Worm (Caenorhabditis elegans) whole organism, L4 larva: ENCODE results near the gene best-24.

Experiments
- D1046.2 ChIP-seq: fragments of 200-800 bp; sonication (Bioruptor generic); IDR thresholded peaks from 2 replicates; pipeline ENCODE4 v1.3.6; 2022; ENCODE audit warnings: missing genetic modification characterization, missing compliant biosample characterization
- F10B5.3 ChIP-seq: sonication (generic microtip); optimal IDR thresholded peaks from 2 replicates; lab custom pipeline; 2016; ENCODE audit warnings: mild to moderate bottlenecking, missing genetic modification characterization, missing compliant biosample characterization
- F26F4.8 ChIP-seq: fragments of 200-800 bp; sonication (Bioruptor generic); conservative IDR thresholded peaks from 2 replicates; pipeline ENCODE4 v1.3.6; 2022; ENCODE audit warnings: missing genetic modification characterization, missing compliant biosample characterization
- F37D6.2 ChIP-seq: sonication (generic microtip); optimal IDR thresholded peaks from 2 replicates; lab custom pipeline; 2016; ENCODE audit warnings: mild to moderate bottlenecking, missing genetic modification characterization, missing compliant biosample characterization
- F44E2.7 ChIP-seq: fragments of 200-800 bp; sonication (Bioruptor generic); IDR thresholded peaks from 2 replicates; pipeline ENCODE4 v2.1.2; 2022; ENCODE audit warnings: missing genetic modification characterization, missing compliant biosample characterization
- F49E8.2 ChIP-seq: sonication (generic microtip); optimal IDR thresholded peaks from 2 replicates; lab custom pipeline; 2016; ENCODE audit warnings: missing compliant biosample characterization, mild to moderate bottlenecking, missing genetic modification characterization, borderline replicate concordance
- R02D3.7 ChIP-seq: fragments of 150-350 bp; sonication (generic microtip); optimal IDR thresholded peaks from 3 replicates; lab custom pipeline; 2014; ENCODE audit warnings: missing biosample characterization, missing genetic modification characterization
- Y105C5A.15 ChIP-seq: fragments of 200-800 bp; sonication (Bioruptor generic); IDR thresholded peaks from 2 replicates; pipeline ENCODE4 v1.3.6; 2022; ENCODE audit warnings: missing genetic modification characterization, missing compliant biosample characterization
- Y5F2A.4 ChIP-seq: fragments of 200-800 bp; sonication (Bioruptor generic); optimal IDR thresholded peaks from 2 replicates; lab custom pipeline; 2018; ENCODE audit warnings: mild to moderate bottlenecking, missing genetic modification characterization, missing compliant biosample characterization
- ZK546.5 ChIP-seq, 2 experiments: sonication (generic microtip); optimal IDR thresholded peaks; 2 replicates each; lab custom pipeline; 2017; ENCODE audit warnings: missing biosample characterization in 2 of 2, missing genetic modification characterization in 2 of 2
- aha-1 ChIP-seq: fragments of 150-350 bp; peaks from one replicate; lab custom pipeline; 2014; ENCODE audit warnings: missing biosample characterization, missing genetic modification characterization
- aly-2 ChIP-seq: sonication (generic microtip); optimal IDR thresholded peaks from 2 replicates; lab custom pipeline; 2018; ENCODE audit warnings: missing biosample characterization, missing genetic modification characterization
- ceh-20 ChIP-seq: fragments of 200-800 bp; sonication (Bioruptor generic); IDR thresholded peaks from 2 replicates; pipeline ENCODE4 v1.3.6; 2022; ENCODE audit warnings: missing genetic modification reagents, missing genetic modification characterization, missing compliant biosample characterization
- ceh-44 ChIP-seq: fragments of 200-800 bp; sonication (Bioruptor generic); IDR thresholded peaks from 2 replicates; pipeline ENCODE4 v1.3.6; 2022; ENCODE audit warnings: missing genetic modification reagents, missing genetic modification characterization, missing compliant biosample characterization
- ceh-62 ChIP-seq: sonication (generic microtip); optimal IDR thresholded peaks from 2 replicates; lab custom pipeline; 2017; ENCODE audit warnings: missing biosample characterization, missing genetic modification characterization
- ceh-82 ChIP-seq: sonication (generic microtip); optimal IDR thresholded peaks from 2 replicates; lab custom pipeline; 2017; ENCODE audit warnings: missing biosample characterization, missing genetic modification characterization
- ctbp-1 ChIP-seq: fragments of 200-800 bp; sonication (Bioruptor generic); IDR thresholded peaks from 2 replicates; pipeline ENCODE4 v1.3.6; 2022; ENCODE audit warnings: missing genetic modification reagents, missing genetic modification characterization, missing compliant biosample characterization
- dmd-6 ChIP-seq: fragments of 200-800 bp; sonication (Bioruptor generic); IDR thresholded peaks from 2 replicates; pipeline ENCODE4 v1.3.6; 2022; ENCODE audit warnings: missing genetic modification reagents, missing genetic modification characterization, missing compliant biosample characterization
- dmd-8 ChIP-seq: fragments of 200-800 bp; sonication (Bioruptor generic); IDR thresholded peaks from 2 replicates; pipeline ENCODE4 v1.3.6; 2022; ENCODE audit warnings: missing genetic modification characterization, missing compliant biosample characterization
- dmd-9 ChIP-seq: fragments of 200-800 bp; sonication (Bioruptor generic); IDR thresholded peaks from 2 replicates; pipeline ENCODE4 v1.3.6; 2022; ENCODE audit warnings: missing genetic modification reagents, missing genetic modification characterization, missing compliant biosample characterization
- dpl-1 ChIP-seq: fragments of 150-350 bp; optimal IDR thresholded peaks from 2 replicates; lab custom pipeline; 2014; ENCODE audit warnings: missing biosample characterization, missing genetic modification reagents, missing genetic modification characterization
- duxl-1 ChIP-seq: sonication (generic microtip); optimal IDR thresholded peaks from 2 replicates; lab custom pipeline; 2016; ENCODE audit warnings: mild to moderate bottlenecking, missing genetic modification characterization, moderate library complexity, missing compliant biosample characterization; ENCODE audit not compliant: poor library complexity
- egl-27 ChIP-seq: sonication (generic microtip); optimal IDR thresholded peaks from 3 replicates; lab custom pipeline; 2017; ENCODE audit warnings: missing biosample characterization, missing genetic modification reagents, missing genetic modification characterization
- fkh-10 ChIP-seq: fragments of 150-350 bp; optimal IDR thresholded peaks from 2 replicates; lab custom pipeline; 2014; ENCODE audit warnings: missing biosample characterization, missing genetic modification reagents, missing genetic modification characterization
- fos-1 ChIP-seq: fragments of 150-350 bp; optimal IDR thresholded peaks from 2 replicates; lab custom pipeline; 2014; ENCODE audit warnings: missing biosample characterization, missing genetic modification characterization
- lin-39 ChIP-seq: fragments of 150-350 bp; optimal IDR thresholded peaks from 2 replicates; lab custom pipeline; 2014; ENCODE audit warnings: missing biosample characterization, missing genetic modification reagents, missing genetic modification characterization
- lir-3 ChIP-seq: sonication (generic microtip); optimal IDR thresholded peaks from 2 replicates; lab custom pipeline; 2016; ENCODE audit warnings: mild to moderate bottlenecking, missing genetic modification characterization, missing compliant biosample characterization
- lsy-2 ChIP-seq, 2 experiments: fragments of 150-350 bp in 1 of 2; sonication (generic microtip) in 1 of 2; optimal IDR thresholded peaks; 2 replicates each; lab custom pipeline; 2014 to 2017; ENCODE audit warnings: missing biosample characterization in 2 of 2, missing genetic modification characterization in 2 of 2
- madf-9 ChIP-seq: fragments of 200-800 bp; sonication (Bioruptor generic); conservative IDR thresholded peaks from 2 replicates; pipeline ENCODE4 v1.3.6; 2022; ENCODE audit warnings: missing genetic modification reagents, missing genetic modification characterization, missing compliant biosample characterization
- mdt-29 ChIP-seq: fragments of 200-800 bp; sonication (Bioruptor generic); IDR thresholded peaks from 2 replicates; pipeline ENCODE4 v1.3.6; 2022; ENCODE audit warnings: missing genetic modification reagents, missing genetic modification characterization, missing compliant biosample characterization
- mxl-3 ChIP-seq: fragments of 200-800 bp; sonication (Bioruptor generic); optimal IDR thresholded peaks from 2 replicates; lab custom pipeline; 2018; ENCODE audit warnings: mild to moderate bottlenecking, missing genetic modification characterization, missing compliant biosample characterization
- nhr-11 ChIP-seq: fragments of 150-350 bp; optimal IDR thresholded peaks from 2 replicates; lab custom pipeline; 2014; ENCODE audit warnings: missing biosample characterization, missing genetic modification characterization
- nhr-237 ChIP-seq: sonication (generic microtip); optimal IDR thresholded peaks from 2 replicates; lab custom pipeline; 2017; ENCODE audit warnings: missing biosample characterization, missing genetic modification characterization
- nhr-28 ChIP-seq: fragments of 150-350 bp; optimal IDR thresholded peaks from 2 replicates; lab custom pipeline; 2014; ENCODE audit warnings: missing biosample characterization, missing genetic modification characterization
- nhr-41 ChIP-seq: fragments of 200-800 bp; sonication (Bioruptor generic); IDR thresholded peaks from 2 replicates; pipeline ENCODE4 v1.3.6; 2022; ENCODE audit warnings: missing genetic modification reagents, missing genetic modification characterization, missing compliant biosample characterization
- nhr-48 ChIP-seq: sonication (generic microtip); optimal IDR thresholded peaks from 2 replicates; lab custom pipeline; 2016; ENCODE audit warnings: mild to moderate bottlenecking, missing genetic modification characterization, missing compliant biosample characterization
- nhr-76 ChIP-seq: fragments of 150-350 bp; optimal IDR thresholded peaks from 2 replicates; lab custom pipeline; 2014; ENCODE audit warnings: missing biosample characterization, missing genetic modification characterization
- nhr-77 ChIP-seq: fragments of 150-350 bp; optimal IDR thresholded peaks from 2 replicates; lab custom pipeline; 2014; ENCODE audit warnings: missing biosample characterization, missing genetic modification characterization
- pha-4 ChIP-seq, 2 experiments: fragments of 150-350 bp in 1 of 2; fragments of 200-800 bp in 1 of 2; sonication (Bioruptor generic) in 1 of 2; IDR thresholded peaks in 1 of 2; optimal IDR thresholded peaks in 1 of 2; 2 replicates each; pipeline versions ENCODE4 v1.3.6 to Lab custom; 2014 to 2022; ENCODE audit warnings: missing genetic modification characterization in 2 of 2, missing genetic modification reagents in 2 of 2, missing biosample characterization in 1 of 2, missing compliant biosample characterization in 1 of 2
- set-16 ChIP-seq: fragments of 200-800 bp; sonication (Bioruptor generic); IDR thresholded peaks from 2 replicates; pipeline ENCODE4 v1.3.6; 2022; ENCODE audit warnings: missing genetic modification reagents, missing genetic modification characterization, missing compliant biosample characterization
- spr-1 ChIP-seq: sonication (generic microtip); optimal IDR thresholded peaks from 2 replicates; lab custom pipeline; 2016; ENCODE audit warnings: mild to moderate bottlenecking, missing genetic modification characterization, missing compliant biosample characterization
- spr-3 ChIP-seq: fragments of 200-800 bp; sonication (Bioruptor generic); optimal IDR thresholded peaks from 2 replicates; lab custom pipeline; 2018; ENCODE audit warnings: mild to moderate bottlenecking, missing genetic modification characterization, missing compliant biosample characterization
- unc-130 ChIP-seq: sonication (generic microtip); optimal IDR thresholded peaks from 2 replicates; lab custom pipeline; 2016; ENCODE audit warnings: missing genetic modification reagents, missing genetic modification characterization, missing compliant biosample characterization
- unc-62 ChIP-seq, 3 experiments: fragments of 150-350 bp in 1 of 3; sonication (generic microtip); optimal IDR thresholded peaks in 2 of 3; peaks in 1 of 3; 1 replicate in 1 of 3; 2 replicates in 2 of 3; lab custom pipeline; 2014 to 2017; ENCODE audit warnings: missing biosample characterization in 3 of 3, missing genetic modification characterization in 3 of 3, missing genetic modification reagents in 3 of 3, missing genotype in 1 of 3
- zfp-2 ChIP-seq: sonication (generic microtip); optimal IDR thresholded peaks from 2 replicates; lab custom pipeline; 2016; ENCODE audit warnings: mild to moderate bottlenecking, missing genetic modification characterization, missing compliant biosample characterization
- zip-11 ChIP-seq: fragments of 200-800 bp; sonication (Bioruptor generic); IDR thresholded peaks from 2 replicates; pipeline ENCODE4 v1.3.6; 2022; ENCODE audit warnings: missing genetic modification characterization, missing compliant biosample characterization

Gene best-24

DNA sequence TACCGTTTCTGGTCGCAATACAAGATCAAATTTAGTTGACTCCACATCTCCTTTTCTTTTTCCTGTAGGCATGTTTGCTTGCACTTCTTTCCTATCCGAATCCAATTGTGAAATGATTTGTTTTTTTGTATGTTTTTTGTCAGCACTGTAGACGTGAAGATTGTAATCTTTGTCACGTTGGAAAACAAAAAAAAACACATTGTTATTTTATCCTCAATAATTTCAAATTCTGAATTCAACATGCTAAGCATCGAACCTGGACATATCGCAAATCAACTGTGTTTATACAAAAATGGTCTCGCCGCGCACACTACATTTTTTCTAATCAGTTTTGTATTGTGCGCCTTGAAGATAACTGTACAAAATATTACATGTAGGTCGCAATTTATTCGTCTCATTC is 12.7 kb downstream of the best-24 start, which contains the start of gene ZK688.12:
Gene ZK688.12 (minus strand): TSS at position 101 of the 400 bp plus-strand sequence.
- no peak for TF ChIP-seq mdt-29 (GFP tag; lab: Robert Waterston, UW)
- no peak for TF ChIP-seq dmd-6 (GFP tag; lab: Robert Waterston, UW)
- TF ChIP-seq ctbp-1 (GFP tag; lab: Robert Waterston, UW): no peak
- no peak for TF ChIP-seq F44E2.7 (GFP tag; lab: Robert Waterston, UW)
- TF ChIP-seq zip-11 (GFP tag; lab: Robert Waterston, UW): no peak
- TF ChIP-seq F49E8.2 (tag; lab: Kevin White, UChicago): no peak
- no peak for TF ChIP-seq spr-1 (tag; lab: Kevin White, UChicago)
- no peak for TF ChIP-seq aha-1 (tag; lab: Kevin White, UChicago)
- no peak for TF ChIP-seq nhr-11 (tag; lab: Kevin White, UChicago)
- TF ChIP-seq lir-3: no peak
- no peak for TF ChIP-seq ceh-20 (GFP tag; lab: Robert Waterston, UW)
- no peak for TF ChIP-seq fkh-10
- TF ChIP-seq aly-2 (tag; lab: Kevin White, UChicago): no peak
- no peak for TF ChIP-seq unc-130 (GFP tag; lab: Kevin White, UChicago)
- TF ChIP-seq pha-4 (GFP tag; IDR thresholded peaks at IDR 0.05; lab: Robert Waterston, UW): no peak
- TF ChIP-seq pha-4 (tag; optimal IDR thresholded peaks at IDR 0.05; lab: Kevin White, UChicago): no peak
- TF ChIP-seq ceh-82 (tag; lab: Kevin White, UChicago): no peak
- TF ChIP-seq D1046.2 (GFP tag; lab: Robert Waterston, UW): no peak
- TF ChIP-seq lsy-2 (tag; optimal IDR thresholded peaks at IDR 0.05; lab: Kevin White, UChicago): no peak
- no peak for TF ChIP-seq zfp-2
- TF ChIP-seq egl-27 (tag; lab: Kevin White, UChicago): no peak

DNA sequence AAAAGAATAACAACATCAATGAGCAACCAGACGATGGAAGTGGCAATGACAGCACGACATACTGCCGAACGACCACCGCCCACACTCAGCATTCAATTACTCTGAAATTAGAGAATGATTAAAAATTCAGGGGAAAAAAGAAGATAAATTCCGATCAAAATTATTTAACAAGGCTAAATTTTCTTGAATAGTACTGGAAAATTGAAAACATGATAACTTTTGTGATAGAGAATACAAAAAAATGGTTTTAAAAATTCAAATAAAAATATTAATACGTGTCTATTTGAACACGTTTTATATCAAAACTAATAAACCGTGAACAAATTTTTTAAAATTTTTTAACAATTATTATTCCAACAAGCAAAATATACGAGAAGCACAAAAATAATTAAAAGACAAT is 16.8 kb downstream of the best-24 start, which contains the start of gene gly-3:
Gene gly-3 (minus strand): TSS at position 101 of the 400 bp plus-strand sequence.
- TF ChIP-seq lsy-2 (tag; optimal IDR thresholded peaks at IDR 0.05; lab: Kevin White, UChicago) (no peak), F26F4.8 (no peak), nhr-237 (tag; lab: Kevin White, UChicago) (no peak), dmd-9 (no peak), ZK546.5 (tag; optimal IDR thresholded peaks at IDR 0.05; lab: Kevin White, UChicago) (no peak), F10B5.3 (tag; lab: Kevin White, UChicago) (no peak), dmd-8 (no peak), spr-3 (GFP tag; lab: Kevin White, UChicago) (no peak), Y105C5A.15 (GFP tag; lab: Robert Waterston, UW) (no peak), fos-1 (tag; lab: Kevin White, UChicago) (no peak), ceh-62 (tag; lab: Kevin White, UChicago) (no peak), mxl-3 (GFP tag; lab: Kevin White, UChicago) (no peak), nhr-76 (tag; lab: Kevin White, UChicago) (no peak), unc-62 (GFP tag; optimal IDR thresholded peaks at IDR 0.05 in 1 of 2; lab: Kevin White, UChicago) (no peak), unc-62 (tag; optimal IDR thresholded peaks at IDR 0.05; lab: Kevin White, UChicago) (no peak), lin-39 (tag; lab: Kevin White, UChicago) (no peak), F49E8.2 (tag; lab: Kevin White, UChicago) (no peak)

DNA sequence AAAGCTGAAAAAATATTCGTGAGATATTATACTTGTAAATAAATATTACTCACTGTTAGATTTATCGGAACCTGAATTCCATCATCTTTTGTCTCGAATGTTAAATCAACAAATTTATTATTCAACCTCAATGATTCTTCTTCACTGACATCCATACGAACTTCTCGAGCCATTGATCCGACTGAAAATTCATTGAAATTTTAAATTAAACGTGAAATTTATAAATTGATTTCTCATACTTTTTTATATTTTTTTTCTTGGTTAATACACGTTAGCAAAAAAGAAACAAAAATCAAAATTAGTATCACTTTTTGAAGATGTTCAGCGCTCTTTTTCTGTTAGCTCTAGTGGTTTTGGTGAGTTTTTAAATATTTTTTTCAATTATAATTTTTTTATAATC is 19.0 kb downstream of the best-24 start, which contains the start of gene C29E4.14:
Gene C29E4.14 (plus strand): TSS at position 301 of the 400 bp plus-strand sequence.
- TF ChIP-seq nhr-41 (GFP tag; lab: Robert Waterston, UW): no peak

DNA sequence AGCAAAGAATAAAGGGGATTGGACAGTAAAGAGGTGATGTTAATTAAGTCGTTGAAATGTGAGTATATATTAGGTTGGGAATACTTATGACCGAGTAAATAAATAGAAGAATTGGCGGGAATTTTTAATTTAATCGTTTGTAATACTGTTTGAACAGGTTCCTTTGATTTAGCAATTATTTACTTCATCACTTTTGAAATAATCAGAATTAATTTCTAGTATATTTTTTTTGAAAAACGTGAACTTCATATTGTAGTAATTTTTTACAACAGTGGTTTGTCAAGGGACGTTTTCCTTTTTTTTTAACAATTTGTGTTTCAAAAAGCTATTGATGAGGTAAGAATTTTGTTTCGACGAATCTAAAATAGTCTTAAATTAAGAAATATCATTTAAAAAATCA is 21.4 kb downstream of the best-24 start, which contains the start of gene C29E4.17:
Gene C29E4.17 (plus strand): TSS at position 301 of the 400 bp plus-strand sequence.
- TF ChIP-seq lin-39 (tag; lab: Kevin White, UChicago) (no peak), F37D6.2 (tag; lab: Kevin White, UChicago) (no peak), R02D3.7 (no peak), ceh-44 (GFP tag; lab: Robert Waterston, UW) (no peak), ceh-82 (tag; lab: Kevin White, UChicago) (no peak), duxl-1 (no peak), madf-9 (GFP tag; lab: Robert Waterston, UW) (no peak), F49E8.2 (tag; lab: Kevin White, UChicago) (no peak), dmd-8 (no peak), nhr-28 (no peak), spr-3 (GFP tag; lab: Kevin White, UChicago) (no peak), dpl-1 (no peak), nhr-41 (GFP tag; lab: Robert Waterston, UW) (no peak), dmd-9 (no peak), set-16 (GFP tag; lab: Robert Waterston, UW) (no peak), nhr-48 (tag; lab: Kevin White, UChicago) (no peak), Y5F2A.4 (GFP tag; lab: Kevin White, UChicago) (no peak), nhr-77 (tag; lab: Kevin White, UChicago) (no peak), nhr-237 (tag; lab: Kevin White, UChicago) (no peak)
